Fruit fly (Drosophila melanogaster) whole organism, embryonic: ENCODE measurements around the gene PIG-U.

Experiments
- Atf3 ChIP-seq: fragments of 200-800 bp; sonication (Bioruptor generic); optimal IDR thresholded peaks from 3 replicates; lab custom pipeline; 2016; ENCODE audit warnings: missing biosample characterization, missing genetic modification characterization
- CG10979 ChIP-seq: fragments of 200-800 bp; sonication (Bioruptor generic); optimal IDR thresholded peaks from 2 replicates; lab custom pipeline; 2018; ENCODE audit warnings: missing biosample characterization, mild to moderate bottlenecking, missing genetic modification characterization, moderate library complexity
- CG11560 ChIP-seq: fragments of 200-800 bp; sonication (Bioruptor generic); IDR thresholded peaks from 3 replicates; pipeline ENCODE4 v1.3.6; 2022; ENCODE audit warnings: missing biosample characterization, missing genetic modification characterization
- CG12155 ChIP-seq: fragments of 200-800 bp; sonication (Bioruptor generic); optimal IDR thresholded peaks from 3 replicates; lab custom pipeline; 2016; ENCODE audit warnings: missing biosample characterization, missing genetic modification characterization
- CG12219 ChIP-seq: fragments of 200-800 bp; sonication (Bioruptor generic); optimal IDR thresholded peaks from 3 replicates; lab custom pipeline; 2018; ENCODE audit warnings: missing biosample characterization, mild to moderate bottlenecking, missing genetic modification characterization
- CG14050 ChIP-seq: fragments of 200-800 bp; sonication (Bioruptor generic); IDR thresholded peaks from 3 replicates; pipeline ENCODE4 v1.3.6; 2022; ENCODE audit warnings: missing biosample characterization, missing genetic modification characterization
- CG15514 ChIP-seq: fragments of 200-800 bp; sonication (Bioruptor generic); optimal IDR thresholded peaks from 3 replicates; lab custom pipeline; 2017; ENCODE audit warnings: missing biosample characterization, missing genetic modification characterization, mild to moderate bottlenecking, moderate library complexity, missing genetic modification reagents
- CG2889 ChIP-seq: fragments of 200-800 bp; sonication (Bioruptor generic); IDR thresholded peaks from 3 replicates; pipeline ENCODE4 v1.3.6; 2022; ENCODE audit warnings: missing biosample characterization, missing genetic modification characterization
- CG34224 ChIP-seq: fragments of 200-800 bp; sonication (Bioruptor generic); IDR thresholded peaks from 3 replicates; pipeline ENCODE4 v1.3.6; 2022; ENCODE audit warnings: missing biosample characterization, missing genetic modification characterization; ENCODE audit not compliant: partially characterized antibody
- CG4328 ChIP-seq: fragments of 200-800 bp; sonication (Bioruptor generic); optimal IDR thresholded peaks from 3 replicates; lab custom pipeline; 2017; ENCODE audit warnings: missing biosample characterization, missing genetic modification reagents, missing genetic modification characterization
- CG6175 ChIP-seq: fragments of 200-800 bp; sonication (Bioruptor generic); IDR thresholded peaks from 3 replicates; pipeline ENCODE4 v1.3.6; 2022; ENCODE audit warnings: missing biosample characterization, missing genetic modification characterization
- CG6791 ChIP-seq: fragments of 200-800 bp; sonication (Bioruptor generic); IDR thresholded peaks from 3 replicates; pipeline ENCODE4 v1.3.6; 2022; ENCODE audit warnings: missing biosample characterization, missing genetic modification characterization; ENCODE audit not compliant: partially characterized antibody
- CG9817 ChIP-seq: fragments of 200-800 bp; sonication (Bioruptor generic); optimal IDR thresholded peaks from 2 replicates; lab custom pipeline; 2018; ENCODE audit warnings: missing biosample characterization, mild to moderate bottlenecking, missing genetic modification characterization, moderate library complexity
- Dbx ChIP-seq: fragments of 200-800 bp; sonication (Bioruptor generic); IDR thresholded peaks from 3 replicates; pipeline ENCODE4 v1.3.6; 2022; ENCODE audit warnings: missing biosample characterization, missing genetic modification characterization
- Dfd ChIP-seq, 2 experiments: fragments of >200 bp; optimal IDR thresholded peaks; 2 replicates each; lab custom pipeline; 2017; ENCODE audit warnings: missing biosample characterization in 2 of 2, missing genetic modification characterization in 2 of 2
- Dll ChIP-seq: fragments of 200-800 bp; sonication (Bioruptor generic); IDR thresholded peaks from 4 replicates; pipeline ENCODE4 v1.3.6; 2022; ENCODE audit warnings: missing biosample characterization, missing genetic modification characterization; ENCODE audit not compliant: partially characterized antibody
- Fer2 ChIP-seq: fragments of 200-800 bp; sonication (Bioruptor generic); optimal IDR thresholded peaks from 2 replicates; lab custom pipeline; 2018; ENCODE audit warnings: missing biosample characterization, mild to moderate bottlenecking, missing genetic modification characterization, moderate library complexity
- Fer3 ChIP-seq: fragments of 200-800 bp; sonication (Bioruptor generic); optimal IDR thresholded peaks from 2 replicates; lab custom pipeline; 2018; ENCODE audit warnings: missing biosample characterization, mild to moderate bottlenecking, missing genetic modification characterization, moderate library complexity
- Hand ChIP-seq: fragments of 200-800 bp; sonication (Bioruptor generic); optimal IDR thresholded peaks from 2 replicates; lab custom pipeline; 2017; ENCODE audit warnings: mild to moderate bottlenecking, missing biosample characterization, missing genetic modification reagents, missing genetic modification characterization
- Hr3 ChIP-seq: fragments of 200-800 bp; sonication (Bioruptor generic); optimal IDR thresholded peaks from 3 replicates; lab custom pipeline; 2016; ENCODE audit warnings: missing biosample characterization, missing genetic modification characterization
- Lpt ChIP-seq: fragments of >200 bp; optimal IDR thresholded peaks from 2 replicates; lab custom pipeline; 2018; ENCODE audit warnings: missing biosample characterization, missing genetic modification characterization
- Max ChIP-seq: fragments of 200-800 bp; sonication (Bioruptor generic); optimal IDR thresholded peaks from 2 replicates; lab custom pipeline; 2016; ENCODE audit warnings: missing biosample characterization, mild to moderate bottlenecking, missing genetic modification characterization
- Neu2 ChIP-seq: fragments of 200-800 bp; sonication (Bioruptor generic); optimal IDR thresholded peaks from 3 replicates; lab custom pipeline; 2016; ENCODE audit warnings: missing biosample characterization, missing genetic modification characterization, borderline replicate concordance
- Optix ChIP-seq: fragments of 200-800 bp; sonication (Bioruptor generic); IDR thresholded peaks from 3 replicates; pipeline ENCODE4 v1.3.6; 2022; ENCODE audit warnings: missing biosample characterization, missing genetic modification characterization
- Sox102F ChIP-seq: fragments of 200-800 bp; sonication (Bioruptor generic); optimal IDR thresholded peaks from 2 replicates; lab custom pipeline; 2018; ENCODE audit warnings: missing biosample characterization, mild to moderate bottlenecking, missing genetic modification characterization, moderate library complexity
- Trl ChIP-seq, 3 experiments: fragments of >200 bp in 2 of 3; fragments of 200-800 bp in 1 of 3; sonication (Bioruptor generic) in 1 of 3; optimal IDR thresholded peaks; 2 replicates in 1 of 3; 3 replicates in 2 of 3; lab custom pipeline; 2016 to 2017; ENCODE audit warnings: missing biosample characterization in 1 of 3, missing genetic modification characterization in 1 of 3
- Xrp1 ChIP-seq: fragments of 200-800 bp; sonication (Bioruptor generic); IDR thresholded peaks from 2 replicates; pipeline ENCODE4 v1.3.6; 2022; ENCODE audit warnings: missing biosample characterization, missing genetic modification characterization
- amos ChIP-seq: fragments of 200-800 bp; sonication (Bioruptor generic); IDR thresholded peaks from 2 replicates; pipeline ENCODE4 v1.3.6; 2022; ENCODE audit warnings: missing biosample characterization, missing genetic modification characterization; ENCODE audit not compliant: partially characterized antibody
- bab2 ChIP-seq: fragments of 200-800 bp; sonication (Bioruptor generic); optimal IDR thresholded peaks from 2 replicates; lab custom pipeline; 2016; ENCODE audit warnings: missing biosample characterization, missing genetic modification characterization
- eve ChIP-seq, 2 experiments: fragments of >200 bp; optimal IDR thresholded peaks; 2 replicates each; lab custom pipeline; 2017; ENCODE audit warnings: missing biosample characterization in 2 of 2, missing genetic modification characterization in 2 of 2
- ewg ChIP-seq: fragments of 200-800 bp; sonication (Bioruptor generic); optimal IDR thresholded peaks from 3 replicates; lab custom pipeline; 2017; ENCODE audit warnings: mild to moderate bottlenecking, missing biosample characterization, missing genetic modification reagents, missing genetic modification characterization
- gce ChIP-seq: fragments of 200-800 bp; sonication (Bioruptor generic); IDR thresholded peaks from 3 replicates; pipeline ENCODE4 v1.3.6; 2022; ENCODE audit warnings: missing biosample characterization, missing genetic modification characterization
- gcm2 ChIP-seq: fragments of 200-800 bp; sonication (Bioruptor generic); optimal IDR thresholded peaks from 2 replicates; lab custom pipeline; 2016; ENCODE audit warnings: missing biosample characterization, missing genetic modification characterization
- gfzf ChIP-seq: fragments of 200-800 bp; sonication (Bioruptor generic); optimal IDR thresholded peaks from 2 replicates; lab custom pipeline; 2016; ENCODE audit warnings: missing biosample characterization, mild to moderate bottlenecking, missing genetic modification characterization, moderate library complexity
- gro ChIP-seq: fragments of 200-800 bp; sonication (Bioruptor generic); optimal IDR thresholded peaks from 2 replicates; lab custom pipeline; 2016; ENCODE audit warnings: missing biosample characterization, missing genetic modification characterization
- inv ChIP-seq: fragments of 200-800 bp; sonication (Bioruptor generic); IDR thresholded peaks from 2 replicates; pipeline ENCODE4 v1.3.6; 2022; ENCODE audit warnings: missing biosample characterization, missing genetic modification characterization; ENCODE audit not compliant: partially characterized antibody
- jing ChIP-seq: fragments of 200-800 bp; sonication (Bioruptor generic); optimal IDR thresholded peaks from 2 replicates; lab custom pipeline; 2018; ENCODE audit warnings: missing biosample characterization, mild to moderate bottlenecking, missing genetic modification characterization
- mam ChIP-seq: fragments of 200-800 bp; sonication (Bioruptor generic); optimal IDR thresholded peaks from 3 replicates; lab custom pipeline; 2016; ENCODE audit warnings: missing biosample characterization, missing genetic modification characterization
- mirr ChIP-seq: fragments of 200-800 bp; sonication (Bioruptor generic); optimal IDR thresholded peaks from 3 replicates; lab custom pipeline; 2018; ENCODE audit warnings: missing biosample characterization, mild to moderate bottlenecking, missing genetic modification characterization
- mld ChIP-seq: fragments of 200-800 bp; sonication (Bioruptor generic); IDR thresholded peaks from 3 replicates; pipeline ENCODE4 v1.3.6; 2022; ENCODE audit warnings: missing biosample characterization, missing genetic modification characterization; ENCODE audit not compliant: partially characterized antibody
- p53 ChIP-seq: fragments of 200-800 bp; sonication (Bioruptor generic); optimal IDR thresholded peaks from 2 replicates; lab custom pipeline; 2016; ENCODE audit warnings: missing biosample characterization, missing genetic modification characterization
- prd ChIP-seq, 3 experiments: fragments of >200 bp in 2 of 3; fragments of 200-800 bp in 1 of 3; sonication (Bioruptor generic) in 1 of 3; optimal IDR thresholded peaks in 2 of 3; IDR thresholded peaks in 1 of 3; 2 replicates in 2 of 3; 3 replicates in 1 of 3; pipeline versions ENCODE4 v1.3.6 to Lab custom; 2017 to 2022; ENCODE audit warnings: missing biosample characterization in 1 of 3, missing genetic modification characterization in 1 of 3
- pzg ChIP-seq: fragments of 200-800 bp; sonication (Bioruptor generic); optimal IDR thresholded peaks from 3 replicates; lab custom pipeline; 2018; ENCODE audit warnings: missing biosample characterization, mild to moderate bottlenecking, missing genetic modification characterization, moderate library complexity
- salm ChIP-seq: fragments of 200-800 bp; sonication (Bioruptor generic); optimal IDR thresholded peaks from 2 replicates; lab custom pipeline; 2018; ENCODE audit warnings: missing biosample characterization, mild to moderate bottlenecking, missing genetic modification characterization
- shn ChIP-seq: fragments of 200-800 bp; sonication (Bioruptor generic); optimal IDR thresholded peaks from 3 replicates; lab custom pipeline; 2016; ENCODE audit warnings: missing biosample characterization, missing genetic modification characterization
- sna ChIP-seq: fragments of 200-800 bp; sonication (Bioruptor generic); IDR thresholded peaks from 2 replicates; pipeline ENCODE4 v1.3.6; 2022; ENCODE audit warnings: missing biosample characterization, missing genetic modification characterization; ENCODE audit not compliant: partially characterized antibody
- sqz ChIP-seq: fragments of 200-800 bp; sonication (Bioruptor generic); optimal IDR thresholded peaks from 3 replicates; lab custom pipeline; 2018; ENCODE audit warnings: missing biosample characterization, mild to moderate bottlenecking, missing genetic modification characterization
- tgo ChIP-seq: fragments of 200-800 bp; sonication (Bioruptor generic); IDR thresholded peaks from 3 replicates; pipeline ENCODE4 v1.3.6; 2022; ENCODE audit warnings: missing biosample characterization, missing genetic modification characterization

PIG-U gene

DNA sequence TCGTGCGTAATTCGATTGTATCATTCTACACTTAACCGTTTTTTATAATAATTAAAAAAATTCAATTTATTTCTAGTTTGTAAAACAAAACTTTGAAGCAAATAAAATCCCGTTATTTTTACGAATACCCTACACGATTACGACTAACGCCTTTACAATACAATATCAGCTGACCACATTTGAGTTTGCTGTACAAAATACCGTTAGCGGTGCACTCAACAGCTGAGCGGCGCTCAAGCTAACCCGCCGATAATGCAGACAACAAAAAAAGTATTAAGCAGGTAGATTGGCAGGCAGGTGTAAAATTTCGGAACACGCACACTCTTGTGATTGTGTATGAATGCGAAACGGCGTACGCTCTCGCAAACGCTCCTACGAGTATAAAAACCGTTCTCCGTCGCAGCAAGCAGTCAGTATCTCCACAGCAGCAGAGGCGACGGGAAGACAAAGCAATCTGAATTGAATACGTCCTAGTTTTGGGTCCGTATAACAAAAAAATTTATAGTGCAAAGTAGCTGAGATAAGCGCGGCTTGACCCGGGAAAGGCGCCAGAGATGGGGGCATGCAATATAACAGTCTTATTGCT lies 6.9 kb downstream of the PIG-U start, which contains the start of gene Acer (continued):
- TF ChIP-seq ewg (no peak), Trl (optimal IDR thresholded peaks at IDR 0.05; lab: Kevin White, UChicago) (peak in 1 of 2 experiments; percentile 43), Trl (GFP tag; optimal IDR thresholded peaks at IDR 0.05; lab: Kevin White, UChicago) (peak; percentile 25), tgo (no peak; the same call in 2 of the 3 replicates), Fer2 (tag; lab: Kevin White, UChicago) (no peak), gcm2 (GFP tag; lab: Kevin White, UChicago) (no peak), gce (GFP tag; lab: Robert Waterston, UW) (no peak), CG2889 (no peak), Lpt (no peak), Hr3 (GFP tag; lab: Kevin White, UChicago) (no peak), Dfd (GFP tag; optimal IDR thresholded peaks at IDR 0.05; lab: Kevin White, UChicago) (no peak), Hand (GFP tag; lab: Kevin White, UChicago) (no peak), CG14050 (GFP tag; lab: Robert Waterston, UW) (no peak), salm (no peak), p53 (GFP tag; lab: Kevin White, UChicago) (peak; percentile 24), CG11560 (no peak), CG4328 (no peak), Optix (GFP tag; lab: Robert Waterston, UW) (no peak), eve (GFP tag; optimal IDR thresholded peaks at IDR 0.05; lab: Kevin White, UChicago) (no peak), Sox102F (GFP tag; lab: Kevin White, UChicago) (peak; percentile 24), shn (GFP tag; lab: Kevin White, UChicago) (no peak), CG15514 (GFP tag; lab: Kevin White, UChicago) (peak; percentile 8), Xrp1 (GFP tag; lab: Robert Waterston, UW) (no peak), Dll (GFP tag; lab: Robert Waterston, UW) (peak; percentile 60; the same call in 3 of the 4 replicates), Max (no peak), gfzf (peak; percentile 39), prd (optimal IDR thresholded peaks at IDR 0.05; lab: Kevin White, UChicago) (no peak), prd (GFP tag; IDR thresholded peaks at IDR 0.05; lab: Robert Waterston, UW) (no peak), sna (GFP tag; lab: Robert Waterston, UW) (0 out of 2 replicates have a peak, but pooled peaks have one; percentile 19), Atf3 (GFP tag; lab: Kevin White, UChicago) (no peak), sqz (GFP tag; lab: Kevin White, UChicago) (peak; percentile 51), bab2 (GFP tag; lab: Kevin White, UChicago) (no peak), inv (GFP tag; lab: Robert Waterston, UW) (no peak), amos (GFP tag; lab: Robert Waterston, UW) (no peak; the same call in 1 of the 2 replicates), jing (GFP tag; lab: Kevin White, UChicago) (no peak), Dbx (GFP tag; lab: Robert Waterston, UW) (no peak), CG12219 (GFP tag; lab: Kevin White, UChicago) (no peak), mirr (GFP tag; lab: Kevin White, UChicago) (peak; percentile 13), CG6175 (no peak), Fer3 (tag; lab: Kevin White, UChicago) (no peak), CG34224 (peak; percentile 25; the same call in 1 of the 3 replicates), Neu2 (GFP tag; lab: Kevin White, UChicago) (no peak), mld (GFP tag; lab: Robert Waterston, UW) (no peak), CG9817 (tag; lab: Kevin White, UChicago) (no peak), CG6791 (GFP tag; lab: Robert Waterston, UW) (peak; percentile 56; the same call in 1 of the 3 replicates), CG12155 (GFP tag; lab: Kevin White, UChicago) (no peak), CG10979 (tag; lab: Kevin White, UChicago) (no peak), mam (GFP tag; lab: Kevin White, UChicago) (no peak), pzg (GFP tag; lab: Kevin White, UChicago) (peak; percentile 24), gro (peak; percentile 24)
